Fruit fly (Drosophila melanogaster): ENCODE data around the gene mRpL40.

The mRpL40 gene

dm6 chr3R:11393896-11394295 is 13.8 kb upstream of the mRpL40 start:
- TF ChIP-seq sv (GFP tag; optimal IDR thresholded peaks at IDR 0.05), result no peak
- TF ChIP-seq fru (GFP tag; optimal IDR thresholded peaks at IDR 0.05), result no peak
- no peak for TF ChIP-seq tai (GFP tag; optimal IDR thresholded peaks at IDR 0.05)
- no peak for TF ChIP-seq usp (GFP tag; optimal IDR thresholded peaks at IDR 0.05)
- TF ChIP-seq Dif (GFP tag; optimal IDR thresholded peaks at IDR 0.05; ENCODE audit: partially characterized antibody), result no peak
- TF ChIP-seq CrebA (GFP tag; optimal IDR thresholded peaks at IDR 0.05; ENCODE audit: borderline replicate concordance), result no peak

DNA sequence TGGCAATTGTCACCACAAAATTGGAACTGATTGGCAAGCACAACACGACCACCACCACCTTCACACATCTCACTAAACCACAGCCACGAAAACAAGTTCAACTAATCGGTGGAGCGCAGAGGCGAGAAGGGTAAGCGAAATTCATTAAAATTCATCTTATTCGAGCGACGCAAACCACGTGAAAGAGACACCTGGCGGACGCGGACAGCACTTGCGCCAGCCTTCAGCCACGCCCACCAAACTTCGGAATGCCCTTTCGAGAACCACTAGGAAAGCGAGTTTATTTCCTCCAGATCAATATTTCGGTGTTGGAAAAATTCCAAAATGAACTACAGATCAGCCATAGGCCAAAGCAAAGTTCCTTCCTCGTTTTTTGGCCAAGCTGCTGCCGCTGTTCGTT is 12.2 kb upstream of the mRpL40 start:
- no peak for TF ChIP-seq Myc (optimal IDR thresholded peaks at IDR 0.05)
- TF ChIP-seq Hr83 (GFP tag; optimal IDR thresholded peaks at IDR 0.05; ENCODE audit: poor library complexity, severe bottlenecking), result no peak
- TF ChIP-seq dl (GFP tag; optimal IDR thresholded peaks at IDR 0.05; ENCODE audit: insufficient read depth in 1 of 2, partially characterized antibody in 2 of 2), result no peak
- no peak for TF ChIP-seq CG32264 (GFP tag; optimal IDR thresholded peaks at IDR 0.05)
- no peak for TF ChIP-seq CG9705 (GFP tag; optimal IDR thresholded peaks at IDR 0.05)
- no peak for TF ChIP-seq Jra (GFP tag; optimal IDR thresholded peaks at IDR 0.05)
- no peak for TF ChIP-seq tai (GFP tag; optimal IDR thresholded peaks at IDR 0.05)
- no peak for TF ChIP-seq lola (GFP tag; optimal IDR thresholded peaks at IDR 0.05)
- TF ChIP-seq usp (GFP tag; optimal IDR thresholded peaks at IDR 0.05), result no peak
- TF ChIP-seq Hnf4 (GFP tag; optimal IDR thresholded peaks at IDR 0.05), result no peak
- TF ChIP-seq Mio (GFP tag; optimal IDR thresholded peaks at IDR 0.05), result no peak
- no peak for TF ChIP-seq Sp1 (GFP tag; optimal IDR thresholded peaks at IDR 0.05)
- no peak for TF ChIP-seq Dfd (GFP tag; optimal IDR thresholded peaks at IDR 0.05)
- no peak for TF ChIP-seq CrebA (GFP tag; optimal IDR thresholded peaks at IDR 0.05; ENCODE audit: borderline replicate concordance)
- TF ChIP-seq Dif (GFP tag; optimal IDR thresholded peaks at IDR 0.05; ENCODE audit: partially characterized antibody), result no peak
- TF ChIP-seq foxo (GFP tag; optimal IDR thresholded peaks at IDR 0.05), result no peak

dm6 chr3R:11402894-11403293 is 4.8 kb upstream of the mRpL40 start:
- TF ChIP-seq h (GFP tag; optimal IDR thresholded peaks at IDR 0.05), result no peak
- TF ChIP-seq Hr83 (GFP tag; optimal IDR thresholded peaks at IDR 0.05; ENCODE audit: poor library complexity, severe bottlenecking), result no peak
- TF ChIP-seq br (GFP tag; optimal IDR thresholded peaks at IDR 0.05), result no peak
- TF ChIP-seq sage (GFP tag; optimal IDR thresholded peaks at IDR 0.05), result no peak
- TF ChIP-seq OdsH (GFP tag; optimal IDR thresholded peaks at IDR 0.05), result no peak
- TF ChIP-seq Vsx2 (GFP tag; optimal IDR thresholded peaks at IDR 0.05; ENCODE audit: partially characterized antibody), result no peak
- no peak for TF ChIP-seq jim (GFP tag; optimal IDR thresholded peaks at IDR 0.05)
- no peak for TF ChIP-seq CG32264 (GFP tag; optimal IDR thresholded peaks at IDR 0.05)
- no peak for TF ChIP-seq tai (GFP tag; optimal IDR thresholded peaks at IDR 0.05)
- no peak for TF ChIP-seq dmrt93B (GFP tag; optimal IDR thresholded peaks at IDR 0.05)
- no peak for TF ChIP-seq Hr78 (GFP tag; optimal IDR thresholded peaks at IDR 0.05)
- TF ChIP-seq woc (GFP tag; optimal IDR thresholded peaks at IDR 0.05), result no peak
- TF ChIP-seq HLH106 (tag; optimal IDR thresholded peaks at IDR 0.05), result no peak
- TF ChIP-seq psq (GFP tag; optimal IDR thresholded peaks at IDR 0.05), result no peak
- TF ChIP-seq brk (GFP tag; optimal IDR thresholded peaks at IDR 0.05), result no peak
- TF ChIP-seq Myc (optimal IDR thresholded peaks at IDR 0.05), result no peak
- no peak for TF ChIP-seq usp (GFP tag; optimal IDR thresholded peaks at IDR 0.05)
- TF ChIP-seq Dif (GFP tag; optimal IDR thresholded peaks at IDR 0.05; ENCODE audit: partially characterized antibody), result no peak
- no peak for TF ChIP-seq N (GFP tag; optimal IDR thresholded peaks at IDR 0.05)

DNA sequence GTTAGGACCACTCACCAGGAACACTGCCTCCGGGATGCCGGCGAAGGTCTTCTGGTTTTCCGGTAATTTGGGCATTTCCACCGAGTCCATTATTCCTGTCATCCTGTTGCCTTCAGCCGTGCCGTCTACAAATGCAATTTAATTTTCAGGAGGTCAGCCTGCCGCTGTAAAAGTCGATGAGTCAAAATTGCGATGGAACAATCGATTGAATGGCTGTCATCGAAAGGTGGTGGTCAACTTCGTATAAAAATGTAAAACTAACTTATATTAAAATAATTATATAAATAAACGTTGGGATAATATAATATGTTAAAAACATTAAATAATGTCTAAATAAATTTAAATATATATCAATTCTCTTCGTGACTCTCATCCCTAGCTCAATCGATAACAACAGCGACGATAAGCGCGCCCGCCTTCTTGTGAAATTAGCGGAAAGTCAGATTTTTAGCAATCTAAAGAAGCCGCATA is 2.0 kb downstream of the mRpL40 start, which contains the start of the genes mgr and Irbp:
Gene mgr (minus strand): TSS at position 209 of the 471 bp plus-strand sequence.
Gene Irbp (plus strand): TSS at position 381 of the 471 bp plus-strand sequence.
- TF ChIP-seq usp (GFP tag; optimal IDR thresholded peaks at IDR 0.05) (no peak), psq (GFP tag; optimal IDR thresholded peaks at IDR 0.05) (peak; percentile 88), h (GFP tag; optimal IDR thresholded peaks at IDR 0.05) (peak; percentile 81), Hr83 (GFP tag; optimal IDR thresholded peaks at IDR 0.05; ENCODE audit: poor library complexity, severe bottlenecking) (no peak), GATAd (GFP tag; optimal IDR thresholded peaks at IDR 0.05) (peak; percentile 8), CG9705 (GFP tag; optimal IDR thresholded peaks at IDR 0.05) (peak; percentile 77), fru (GFP tag; optimal IDR thresholded peaks at IDR 0.05) (no peak), Jra (GFP tag; optimal IDR thresholded peaks at IDR 0.05) (no peak), br (GFP tag; optimal IDR thresholded peaks at IDR 0.05) (peak; percentile 79), N (GFP tag; optimal IDR thresholded peaks at IDR 0.05) (no peak), Vsx2 (GFP tag; optimal IDR thresholded peaks at IDR 0.05; ENCODE audit: partially characterized antibody) (no peak), Hr78 (GFP tag; optimal IDR thresholded peaks at IDR 0.05) (no peak), lola (GFP tag; optimal IDR thresholded peaks at IDR 0.05) (no peak), Rel (GFP tag; optimal IDR thresholded peaks at IDR 0.05) (no peak), Rel (tag; optimal IDR thresholded peaks at IDR 0.05) (no peak), dl (GFP tag; optimal IDR thresholded peaks at IDR 0.05; ENCODE audit: insufficient read depth in 1 of 2, partially characterized antibody in 2 of 2) (no peak), sv (GFP tag; optimal IDR thresholded peaks at IDR 0.05) (peak; percentile 72), foxo (GFP tag; optimal IDR thresholded peaks at IDR 0.05) (peak in 1 of 2 experiments; percentile 90), pan (optimal IDR thresholded peaks at IDR 0.05) (no peak), jim (GFP tag; optimal IDR thresholded peaks at IDR 0.05) (no peak), CrebA (GFP tag; optimal IDR thresholded peaks at IDR 0.05; ENCODE audit: borderline replicate concordance) (no peak), brk (GFP tag; optimal IDR thresholded peaks at IDR 0.05) (no peak), Abd-B (GFP tag; optimal IDR thresholded peaks at IDR 0.05) (no peak), Dif (GFP tag; optimal IDR thresholded peaks at IDR 0.05; ENCODE audit: partially characterized antibody) (no peak), dmrt93B (GFP tag; optimal IDR thresholded peaks at IDR 0.05) (peak; percentile 80), CG32264 (GFP tag; optimal IDR thresholded peaks at IDR 0.05) (no peak), Myc (optimal IDR thresholded peaks at IDR 0.05) (no peak), Sp1 (GFP tag; optimal IDR thresholded peaks at IDR 0.05) (peak; percentile 91), sage (GFP tag; optimal IDR thresholded peaks at IDR 0.05) (no peak), ey (GFP tag; optimal IDR thresholded peaks at IDR 0.05) (peak; percentile 63), dsf (GFP tag; optimal IDR thresholded peaks at IDR 0.05; ENCODE audit: borderline replicate concordance) (peak; percentile 28), rgr (GFP tag; optimal IDR thresholded peaks at IDR 0.05) (peak; percentile 93), Mio (GFP tag; optimal IDR thresholded peaks at IDR 0.05) (no peak), Dfd (GFP tag; optimal IDR thresholded peaks at IDR 0.05) (no peak), HLH106 (tag; optimal IDR thresholded peaks at IDR 0.05) (peak; percentile 94)
